Fruit fly (Drosophila melanogaster) whole organism, pupa: ENCODE data around the gene CG12811.

Source experiments
- CG12605 ChIP-seq: fragments of 200-800 bp; sonication (Bioruptor generic); IDR thresholded peaks from 2 replicates; pipeline ENCODE4 v1.3.6; 2022; ENCODE audit warnings: missing biosample characterization, missing genetic modification characterization
- CG13204 ChIP-seq: fragments of 200-800 bp; sonication (Bioruptor generic); optimal IDR thresholded peaks from 2 replicates; lab custom pipeline; 2018; ENCODE audit warnings: missing biosample characterization, mild to moderate bottlenecking, missing genetic modification characterization, moderate library complexity
- CG14655 ChIP-seq: fragments of 200-800 bp; sonication (Bioruptor generic); optimal IDR thresholded peaks from 3 replicates; lab custom pipeline; 2017; ENCODE audit warnings: mild to moderate bottlenecking, missing biosample characterization, missing genetic modification reagents, missing genetic modification characterization
- CG8301 ChIP-seq: fragments of 200-800 bp; sonication (Bioruptor generic); optimal IDR thresholded peaks from 2 replicates; lab custom pipeline; 2018; ENCODE audit warnings: missing biosample characterization, mild to moderate bottlenecking, missing genetic modification characterization
- EcR ChIP-seq: fragments of 200-800 bp; sonication (Bioruptor generic); optimal IDR thresholded peaks from 3 replicates; lab custom pipeline; 2019; ENCODE audit warnings: missing biosample characterization, missing genetic modification characterization, mild to moderate bottlenecking, moderate library complexity, missing genetic modification reagents
- Pif1A ChIP-seq: fragments of 200-800 bp; sonication (Bioruptor generic); optimal IDR thresholded peaks from 3 replicates; lab custom pipeline; 2016; ENCODE audit warnings: missing biosample characterization, missing genetic modification characterization

DNA sequence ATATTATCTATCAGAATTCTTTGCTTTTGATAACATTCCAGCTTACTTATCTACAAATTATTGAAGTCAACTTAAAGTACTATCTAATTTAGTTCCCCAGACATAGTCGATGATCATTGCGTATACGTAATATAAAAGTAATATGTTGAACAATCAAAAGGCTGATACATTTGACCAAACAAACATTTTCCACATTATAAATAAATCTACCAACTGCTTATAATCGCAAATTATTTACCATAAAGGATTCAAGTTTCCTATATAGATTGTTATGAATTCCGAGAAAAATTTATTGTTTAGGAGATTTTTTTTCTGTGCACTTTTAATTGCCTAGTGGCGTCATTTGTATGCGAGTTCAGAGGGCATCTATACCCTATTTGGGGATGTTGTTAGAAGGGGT lies 38.1 kb upstream of the CG12811 start:
- TF ChIP-seq CG14655 (GFP tag; lab: Kevin White, UChicago), result no peak
- no peak for TF ChIP-seq CG13204 (GFP tag; lab: Kevin White, UChicago)
- no peak for TF ChIP-seq Pif1A (GFP tag; lab: Kevin White, UChicago)
- TF ChIP-seq EcR, result no peak
- TF ChIP-seq CG8301 (tag; lab: Kevin White, UChicago), result no peak
- TF ChIP-seq CG12605 (GFP tag; lab: Robert Waterston, UW), result no peak
